Fruit fly (Drosophila melanogaster) whole organism, embryonic: ENCODE data around the gene Kr-h1.

Experiments used
- Adf1 ChIP-seq: fragments of 200-800 bp; sonication (Bioruptor generic); IDR thresholded peaks from 2 replicates; pipeline ENCODE4 v1.3.6; 2022; ENCODE audit warnings: missing biosample characterization, missing genetic modification characterization
- BtbVII ChIP-seq: fragments of 200-800 bp; sonication (Bioruptor generic); optimal IDR thresholded peaks from 3 replicates; lab custom pipeline; 2017; ENCODE audit warnings: missing biosample characterization, mild to moderate bottlenecking, missing genetic modification characterization
- CG10274 ChIP-seq: fragments of 200-800 bp; sonication (Bioruptor generic); optimal IDR thresholded peaks from 3 replicates; lab custom pipeline; 2017; ENCODE audit warnings: missing biosample characterization, mild to moderate bottlenecking, missing genetic modification characterization
- CG11093 ChIP-seq: fragments of 200-800 bp; sonication (Bioruptor generic); IDR thresholded peaks from 3 replicates; pipeline ENCODE4 v1.3.6; 2022; ENCODE audit warnings: missing biosample characterization, missing genetic modification characterization
- CG11456 ChIP-seq: fragments of 200-800 bp; sonication (Bioruptor generic); IDR thresholded peaks from 3 replicates; pipeline ENCODE4 v1.3.6; 2022; ENCODE audit warnings: missing biosample characterization, missing genetic modification characterization
- CG14667 ChIP-seq: fragments of 200-800 bp; sonication (Bioruptor generic); IDR thresholded peaks from 2 replicates; pipeline ENCODE4 v1.3.6; 2022; ENCODE audit warnings: missing biosample characterization, missing genetic modification characterization
- CG14965 ChIP-seq: fragments of 200-800 bp; sonication (Bioruptor generic); optimal IDR thresholded peaks from 2 replicates; lab custom pipeline; 2016; ENCODE audit warnings: missing biosample characterization, missing genetic modification characterization, borderline replicate concordance
- CG15073 ChIP-seq: fragments of 200-800 bp; sonication (Bioruptor generic); optimal IDR thresholded peaks from 2 replicates; lab custom pipeline; 2016; ENCODE audit warnings: missing biosample characterization, missing genetic modification characterization
- CG1529 ChIP-seq: fragments of 200-800 bp; sonication (Bioruptor generic); optimal IDR thresholded peaks from 3 replicates; lab custom pipeline; 2018; ENCODE audit warnings: missing biosample characterization, missing genetic modification characterization
- CG2199 ChIP-seq: fragments of 200-800 bp; sonication (Bioruptor generic); IDR thresholded peaks from 3 replicates; pipeline ENCODE4 v1.3.6; 2022; ENCODE audit warnings: missing biosample characterization, missing genetic modification characterization
- CG3726 ChIP-seq: fragments of 200-800 bp; sonication (Bioruptor generic); IDR thresholded peaks from 3 replicates; pipeline ENCODE4, ENCODE4 v1.3.6; 2022; ENCODE audit warnings: missing biosample characterization, missing genetic modification characterization
- CG4617 ChIP-seq: fragments of 200-800 bp; sonication (Bioruptor generic); optimal IDR thresholded peaks from 3 replicates; lab custom pipeline; 2016; ENCODE audit warnings: missing biosample characterization, missing genetic modification characterization, borderline replicate concordance
- CG7839 ChIP-seq: fragments of 200-800 bp; sonication (Bioruptor generic); optimal IDR thresholded peaks from 3 replicates; lab custom pipeline; 2018; ENCODE audit warnings: missing biosample characterization, mild to moderate bottlenecking, missing genetic modification characterization, moderate library complexity
- CG8290 ChIP-seq, 3 experiments: fragments of 200-800 bp; sonication (Bioruptor generic); optimal IDR thresholded peaks; 2 replicates each; lab custom pipeline; 2016 to 2019; ENCODE audit warnings: missing biosample characterization in 3 of 3, missing genetic modification characterization in 3 of 3, mild to moderate bottlenecking in 2 of 3, moderate library complexity in 1 of 3
- CG9817 ChIP-seq: fragments of 200-800 bp; sonication (Bioruptor generic); optimal IDR thresholded peaks from 2 replicates; lab custom pipeline; 2018; ENCODE audit warnings: missing biosample characterization, mild to moderate bottlenecking, missing genetic modification characterization, moderate library complexity
- CkIIα-i1 ChIP-seq: fragments of 200-800 bp; sonication (Bioruptor generic); IDR thresholded peaks from 2 replicates; pipeline ENCODE4 v1.3.6; 2022; ENCODE audit warnings: missing biosample characterization, missing genetic modification characterization
- Dad ChIP-seq: fragments of 200-800 bp; sonication (Bioruptor generic); optimal IDR thresholded peaks from 3 replicates; lab custom pipeline; 2016; ENCODE audit warnings: missing biosample characterization, missing genetic modification characterization
- Ets65A ChIP-seq: fragments of 200-800 bp; sonication (Bioruptor generic); peaks from one replicate; lab custom pipeline; 2016; ENCODE audit warnings: missing biosample characterization, missing genetic modification characterization
- Fer1 ChIP-seq: fragments of 200-800 bp; sonication (Bioruptor generic); optimal IDR thresholded peaks from 2 replicates; lab custom pipeline; 2017; ENCODE audit warnings: missing biosample characterization, mild to moderate bottlenecking, missing genetic modification characterization
- Fer3 ChIP-seq: fragments of 200-800 bp; sonication (Bioruptor generic); optimal IDR thresholded peaks from 2 replicates; lab custom pipeline; 2018; ENCODE audit warnings: missing biosample characterization, mild to moderate bottlenecking, missing genetic modification characterization, moderate library complexity
- Rfx ChIP-seq: fragments of 200-800 bp; sonication (Bioruptor generic); IDR thresholded peaks from 2 replicates; pipeline ENCODE4 v1.3.6; 2022; ENCODE audit warnings: missing biosample characterization, missing genetic modification characterization
- az2 ChIP-seq: fragments of 200-800 bp; sonication (Bioruptor generic); optimal IDR thresholded peaks from 3 replicates; lab custom pipeline; 2016; ENCODE audit warnings: missing biosample characterization, missing genetic modification characterization
- bbx ChIP-seq: fragments of 200-800 bp; sonication (Bioruptor generic); IDR thresholded peaks from 2 replicates; pipeline ENCODE4 v1.3.6; 2022; ENCODE audit warnings: missing biosample characterization, missing genetic modification characterization; ENCODE audit not compliant: partially characterized antibody
- crol ChIP-seq: fragments of 200-800 bp; sonication (Bioruptor generic); IDR thresholded peaks from 2 replicates; pipeline ENCODE4 v1.3.6; 2022; ENCODE audit warnings: missing biosample characterization, missing genetic modification characterization
- dan ChIP-seq: fragments of 200-800 bp; sonication (Bioruptor generic); IDR thresholded peaks from 2 replicates; pipeline ENCODE4 v1.3.6; 2022; ENCODE audit warnings: missing biosample characterization, missing genetic modification characterization
- dm ChIP-seq: fragments of 200-800 bp; sonication (Bioruptor generic); optimal IDR thresholded peaks from 3 replicates; lab custom pipeline; 2016; ENCODE audit warnings: missing biosample characterization, missing genetic modification characterization
- en ChIP-seq: fragments of 200-800 bp; sonication (Bioruptor generic); optimal IDR thresholded peaks from 2 replicates; lab custom pipeline; 2016; ENCODE audit warnings: missing biosample characterization, missing genetic modification characterization
- grn ChIP-seq: fragments of 200-800 bp; sonication (Bioruptor generic); optimal IDR thresholded peaks from 3 replicates; lab custom pipeline; 2017; ENCODE audit warnings: missing biosample characterization, missing genetic modification characterization
- inv ChIP-seq: fragments of 200-800 bp; sonication (Bioruptor generic); IDR thresholded peaks from 2 replicates; pipeline ENCODE4 v1.3.6; 2022; ENCODE audit warnings: missing biosample characterization, missing genetic modification characterization; ENCODE audit not compliant: partially characterized antibody
- jing ChIP-seq: fragments of 200-800 bp; sonication (Bioruptor generic); optimal IDR thresholded peaks from 2 replicates; lab custom pipeline; 2018; ENCODE audit warnings: missing biosample characterization, mild to moderate bottlenecking, missing genetic modification characterization
- ken ChIP-seq: fragments of 200-800 bp; sonication (Bioruptor generic); IDR thresholded peaks from 3 replicates; pipeline ENCODE4 v1.3.6; 2022; ENCODE audit warnings: missing biosample characterization, missing genetic modification characterization
- lab ChIP-seq: fragments of 200-800 bp; sonication (Bioruptor generic); optimal IDR thresholded peaks from 3 replicates; lab custom pipeline; 2017; ENCODE audit warnings: missing biosample characterization, missing genetic modification characterization, mild to moderate bottlenecking, moderate library complexity, missing genetic modification reagents
- lmd ChIP-seq: fragments of 200-800 bp; sonication (Bioruptor generic); IDR thresholded peaks from 2 replicates; pipeline ENCODE4 v1.3.6; 2022; ENCODE audit warnings: missing biosample characterization, missing genetic modification characterization
- mam ChIP-seq: fragments of 200-800 bp; sonication (Bioruptor generic); optimal IDR thresholded peaks from 3 replicates; lab custom pipeline; 2016; ENCODE audit warnings: missing biosample characterization, missing genetic modification characterization
- org-1 ChIP-seq: fragments of 200-800 bp; sonication (Bioruptor generic); optimal IDR thresholded peaks from 2 replicates; lab custom pipeline; 2017; ENCODE audit warnings: missing biosample characterization, missing genetic modification characterization
- p53 ChIP-seq: fragments of 200-800 bp; sonication (Bioruptor generic); optimal IDR thresholded peaks from 2 replicates; lab custom pipeline; 2016; ENCODE audit warnings: missing biosample characterization, missing genetic modification characterization
- phol ChIP-seq: fragments of 200-800 bp; sonication (Bioruptor generic); optimal IDR thresholded peaks from 3 replicates; lab custom pipeline; 2018; ENCODE audit warnings: missing biosample characterization, mild to moderate bottlenecking, missing genetic modification characterization, moderate library complexity
- pum ChIP-seq: fragments of 200-800 bp; sonication (Bioruptor generic); optimal IDR thresholded peaks from 2 replicates; lab custom pipeline; 2016; ENCODE audit warnings: missing biosample characterization, missing genetic modification characterization
- pzg ChIP-seq: fragments of 200-800 bp; sonication (Bioruptor generic); optimal IDR thresholded peaks from 3 replicates; lab custom pipeline; 2018; ENCODE audit warnings: missing biosample characterization, mild to moderate bottlenecking, missing genetic modification characterization, moderate library complexity
- sd ChIP-seq: fragments of 200-800 bp; sonication (Bioruptor generic); optimal IDR thresholded peaks from 3 replicates; lab custom pipeline; 2018; ENCODE audit warnings: missing biosample characterization, mild to moderate bottlenecking, missing genetic modification characterization, moderate library complexity
- seq ChIP-seq: fragments of 200-800 bp; sonication (Bioruptor generic); IDR thresholded peaks from 2 replicates; pipeline ENCODE4 v1.3.6; 2022; ENCODE audit warnings: missing biosample characterization, missing genetic modification characterization
- slbo ChIP-seq: fragments of 200-800 bp; sonication (Bioruptor generic); IDR thresholded peaks from 2 replicates; pipeline ENCODE4 v1.3.6; 2022; ENCODE audit warnings: missing biosample characterization, missing genetic modification characterization
- so ChIP-seq: fragments of 200-800 bp; sonication (Bioruptor generic); IDR thresholded peaks from 3 replicates; pipeline ENCODE4 v1.3.6; 2022; ENCODE audit warnings: missing biosample characterization, missing genetic modification characterization
- sob ChIP-seq: fragments of 200-800 bp; sonication (Bioruptor generic); IDR thresholded peaks from 2 replicates; pipeline ENCODE4 v1.3.6; 2022; ENCODE audit warnings: missing biosample characterization, missing genetic modification characterization
- sug ChIP-seq: fragments of 200-800 bp; optimal IDR thresholded peaks from 2 replicates; lab custom pipeline; 2019; ENCODE audit warnings: missing biosample characterization, mild to moderate bottlenecking, missing genetic modification characterization, moderate library complexity
- tgo ChIP-seq: fragments of 200-800 bp; sonication (Bioruptor generic); IDR thresholded peaks from 3 replicates; pipeline ENCODE4 v1.3.6; 2022; ENCODE audit warnings: missing biosample characterization, missing genetic modification characterization
- tna ChIP-seq: fragments of 200-800 bp; sonication (Bioruptor generic); IDR thresholded peaks from 2 replicates; pipeline ENCODE4 v1.3.6; 2022; ENCODE audit warnings: missing biosample characterization, missing genetic modification characterization; ENCODE audit not compliant: partially characterized antibody
- tup ChIP-seq: fragments of 200-800 bp; sonication (Bioruptor generic); optimal IDR thresholded peaks from 2 replicates; lab custom pipeline; 2016; ENCODE audit warnings: missing biosample characterization, mild to moderate bottlenecking, missing genetic modification characterization, moderate library complexity
- tx ChIP-seq: fragments of 200-800 bp; sonication (Bioruptor generic); optimal IDR thresholded peaks from 2 replicates; lab custom pipeline; 2016; ENCODE audit warnings: missing biosample characterization, missing genetic modification characterization
- yki ChIP-seq: fragments of >200 bp; optimal IDR thresholded peaks from 3 replicates; lab custom pipeline; 2018

Kr-h1 gene

DNA sequence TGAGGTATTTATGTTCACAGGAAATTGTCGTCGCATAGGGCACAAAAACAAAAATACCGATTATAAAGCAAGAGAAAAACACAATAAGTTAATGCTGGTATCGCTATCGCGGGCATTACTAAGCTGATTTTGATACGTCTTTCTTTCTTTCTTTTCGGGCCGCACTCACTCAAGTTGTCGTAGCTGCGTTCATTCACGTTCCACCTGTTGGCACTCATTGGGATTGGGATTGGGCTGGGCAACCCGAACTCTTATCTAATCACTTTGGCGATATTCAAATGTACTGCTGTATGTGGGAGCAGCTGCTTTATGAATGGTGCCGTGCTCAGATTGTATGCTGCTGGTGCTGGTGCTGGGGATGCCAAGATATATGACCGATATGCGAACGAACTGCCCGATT, 2.3 kb downstream of the Kr-h1 start (continued):
- TF ChIP-seq ken (GFP tag; lab: Robert Waterston, UW) (no peak), Adf1 (GFP tag; lab: Robert Waterston, UW) (peak; percentile 26; the same call in 1 of the 2 replicates), sd (tag; lab: Kevin White, UChicago) (peak; percentile 53), CG2199 (GFP tag; lab: Robert Waterston, UW) (peak; percentile 91), grn (GFP tag; lab: Kevin White, UChicago) (no peak), CG8290 (GFP tag; optimal IDR thresholded peaks at IDR 0.05; lab: Kevin White, UChicago) (no peak), CG8290 (tag; optimal IDR thresholded peaks at IDR 0.05; lab: Kevin White, UChicago) (peak in 1 of 2 experiments; percentile 2), sug (tag; lab: Kevin White, UChicago) (peak; percentile 63)

dm6 chr2L:6085733-6086317, 3.4 kb downstream of the Kr-h1 start:
- TF ChIP-seq tna (GFP tag; lab: Robert Waterston, UW): no peak
- TF ChIP-seq lab (GFP tag; lab: Kevin White, UChicago): peak; percentile 24
- TF ChIP-seq dan (GFP tag; lab: Robert Waterston, UW): no peak
- TF ChIP-seq grn (GFP tag; lab: Kevin White, UChicago): no peak
- TF ChIP-seq CG11456 (GFP tag; lab: Robert Waterston, UW): no peak
- TF ChIP-seq org-1 (GFP tag; lab: Kevin White, UChicago): no peak
- peak; percentile 36; the same call in 1 of the 2 replicates for TF ChIP-seq Rfx (GFP tag; lab: Robert Waterston, UW)
- no peak for TF ChIP-seq p53 (GFP tag; lab: Kevin White, UChicago)
- TF ChIP-seq so (GFP tag; lab: Robert Waterston, UW): 0 out of 3 replicates have a peak, but pooled peaks have one; percentile 33
- no peak for TF ChIP-seq CG14667 (GFP tag; lab: Robert Waterston, UW)
- no peak for TF ChIP-seq BtbVII
- no peak for TF ChIP-seq mam
- no peak for TF ChIP-seq bbx
- TF ChIP-seq lmd (GFP tag; lab: Robert Waterston, UW): no peak
- TF ChIP-seq dm (GFP tag; lab: Kevin White, UChicago): no peak
- no peak for TF ChIP-seq slbo (GFP tag; lab: Robert Waterston, UW)
- no peak for TF ChIP-seq phol (tag; lab: Kevin White, UChicago)
- peak; percentile 80 for TF ChIP-seq crol (GFP tag; lab: Robert Waterston, UW)
- TF ChIP-seq pzg (GFP tag; lab: Kevin White, UChicago): no peak
- no peak for TF ChIP-seq seq (GFP tag; lab: Robert Waterston, UW)
- no peak for TF ChIP-seq CG1529
- no peak for TF ChIP-seq tgo
- no peak for TF ChIP-seq yki (lab: Kevin White, UChicago)
- peak; percentile 31 for TF ChIP-seq Fer1 (GFP tag; lab: Kevin White, UChicago)
- TF ChIP-seq CG14965: no peak
- TF ChIP-seq CG3726: no peak
- no peak for TF ChIP-seq CG7839 (tag; lab: Kevin White, UChicago)
- no peak for TF ChIP-seq CG11093 (GFP tag; lab: Robert Waterston, UW)
- no peak for TF ChIP-seq jing
- TF ChIP-seq sob (GFP tag; lab: Robert Waterston, UW): no peak
- TF ChIP-seq CG4617 (GFP tag; lab: Kevin White, UChicago): no peak
- TF ChIP-seq en (GFP tag; lab: Kevin White, UChicago): no peak
- TF ChIP-seq tup (GFP tag; lab: Kevin White, UChicago): no peak
- no peak for TF ChIP-seq Fer3
- TF ChIP-seq tx (GFP tag; lab: Kevin White, UChicago): no peak
- TF ChIP-seq CG15073 (GFP tag; lab: Kevin White, UChicago): no peak
- no peak for TF ChIP-seq CkIIα-i1 (GFP tag; lab: Robert Waterston, UW)
- TF ChIP-seq CG9817 (tag; lab: Kevin White, UChicago): no peak
- TF ChIP-seq CG10274 (GFP tag; lab: Kevin White, UChicago): no peak
- no peak for TF ChIP-seq Ets65A (GFP tag; lab: Kevin White, UChicago)
- TF ChIP-seq pum (GFP tag; lab: Kevin White, UChicago): no peak
- TF ChIP-seq az2: no peak
- no peak for TF ChIP-seq Dad (GFP tag; lab: Kevin White, UChicago)
- no peak; the same call in 1 of the 2 replicates for TF ChIP-seq inv
